Worm (Caenorhabditis elegans) whole organism, late embryonic: ENCODE results near the gene K07E8.6.

Experiments used
- ceh-34 ChIP-seq: sonication (generic microtip); optimal IDR thresholded peaks from 2 replicates; lab custom pipeline; 2016; ENCODE audit warnings: mild to moderate bottlenecking, missing genetic modification characterization, missing compliant biosample characterization
- ceh-9 ChIP-seq: sonication (generic microtip); optimal IDR thresholded peaks from 2 replicates; lab custom pipeline; 2016; ENCODE audit warnings: mild to moderate bottlenecking, missing genetic modification characterization, inconsistent platforms, missing compliant biosample characterization
- dve-1 ChIP-seq: sonication (generic microtip); optimal IDR thresholded peaks from 2 replicates; lab custom pipeline; 2017; ENCODE audit warnings: antibody characterized with exemption, mild to moderate bottlenecking, missing genetic modification characterization, missing compliant biosample characterization
- nhr-11 ChIP-seq: fragments of 150-350 bp; optimal IDR thresholded peaks from 2 replicates; lab custom pipeline; 2014; ENCODE audit warnings: missing biosample characterization, missing genetic modification characterization
- ttx-3 ChIP-seq: sonication (generic microtip); optimal IDR thresholded peaks from 2 replicates; lab custom pipeline; 2016; ENCODE audit warnings: missing genetic modification reagents, missing genetic modification characterization, missing compliant biosample characterization

DNA sequence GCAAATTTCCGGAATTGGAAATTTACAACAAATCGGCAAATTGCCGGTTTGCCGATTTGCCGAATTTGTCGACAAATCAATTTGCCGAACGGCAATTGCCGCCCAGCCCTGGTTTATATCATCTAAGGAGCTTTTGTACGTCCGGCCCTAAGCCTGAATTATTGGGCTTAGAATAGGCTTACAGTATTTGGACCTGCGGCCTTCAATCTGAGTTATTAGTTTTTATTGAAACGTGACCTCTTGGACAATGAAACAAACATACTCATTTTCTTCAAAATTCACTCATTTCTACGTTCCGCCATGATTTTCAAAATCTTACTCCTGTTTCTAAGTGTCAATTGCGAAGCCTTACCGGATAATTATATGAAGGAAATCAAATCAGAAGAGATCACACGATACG is 35.9 kb upstream of the K07E8.6 start, which contains the start of gene Y39F10C.1:
- no peak for TF ChIP-seq ceh-9 (tag; lab: Kevin White, UChicago)
- TF ChIP-seq nhr-11 (tag; lab: Kevin White, UChicago): no peak
- TF ChIP-seq dve-1 (tag; lab: Kevin White, UChicago): no peak
- no peak for TF ChIP-seq ttx-3 (tag; lab: Kevin White, UChicago)
- TF ChIP-seq ceh-34: no peak
